Fruit fly (Drosophila melanogaster) whole organism, embryonic: ENCODE measurements around the gene Glut4EF.

Source experiments
- Abd-B ChIP-seq: fragments of 200-800 bp; sonication (Bioruptor generic); optimal IDR thresholded peaks from 2 replicates; lab custom pipeline; 2018; ENCODE audit warnings: missing biosample characterization, mild to moderate bottlenecking, missing genetic modification characterization, moderate library complexity
- Ada2b ChIP-seq: fragments of 200-800 bp; sonication (Bioruptor generic); IDR thresholded peaks from 2 replicates; pipeline ENCODE4 v1.3.6; 2022; ENCODE audit warnings: missing biosample characterization, missing genetic modification characterization
- Atf3 ChIP-seq: fragments of 200-800 bp; sonication (Bioruptor generic); optimal IDR thresholded peaks from 3 replicates; lab custom pipeline; 2016; ENCODE audit warnings: missing biosample characterization, missing genetic modification characterization
- CG10267 ChIP-seq: fragments of 200-800 bp; sonication (Bioruptor generic); optimal IDR thresholded peaks from 2 replicates; lab custom pipeline; 2018; ENCODE audit warnings: missing biosample characterization, mild to moderate bottlenecking, missing genetic modification characterization, moderate library complexity
- CG10462 ChIP-seq: fragments of 200-800 bp; sonication (Bioruptor generic); optimal IDR thresholded peaks from 2 replicates; lab custom pipeline; 2016; ENCODE audit warnings: missing biosample characterization, missing genetic modification characterization
- CG10543 ChIP-seq: fragments of 200-800 bp; sonication (Bioruptor generic); optimal IDR thresholded peaks from 3 replicates; lab custom pipeline; 2017; ENCODE audit warnings: missing biosample characterization, mild to moderate bottlenecking, missing genetic modification characterization, moderate library complexity
- CG11504 ChIP-seq: fragments of 200-800 bp; sonication (Bioruptor generic); optimal IDR thresholded peaks from 3 replicates; lab custom pipeline; 2019; ENCODE audit warnings: missing biosample characterization, mild to moderate bottlenecking, missing genetic modification characterization, moderate library complexity
- CG12155 ChIP-seq: fragments of 200-800 bp; sonication (Bioruptor generic); optimal IDR thresholded peaks from 3 replicates; lab custom pipeline; 2016; ENCODE audit warnings: missing biosample characterization, missing genetic modification characterization
- CG12391 ChIP-seq: fragments of 200-800 bp; sonication (Bioruptor generic); optimal IDR thresholded peaks from 3 replicates; lab custom pipeline; 2018; ENCODE audit warnings: missing biosample characterization, mild to moderate bottlenecking, missing genetic modification characterization, moderate library complexity
- CG13894 ChIP-seq: fragments of 200-800 bp; sonication (Bioruptor generic); optimal IDR thresholded peaks from 3 replicates; lab custom pipeline; 2018; ENCODE audit warnings: missing biosample characterization, mild to moderate bottlenecking, missing genetic modification characterization, moderate library complexity
- CG17328 ChIP-seq: fragments of 200-800 bp; sonication (Bioruptor generic); IDR thresholded peaks from 2 replicates; pipeline ENCODE4 v1.3.6; 2022; ENCODE audit warnings: missing biosample characterization, missing genetic modification characterization
- CG17568 ChIP-seq: fragments of 200-800 bp; sonication (Bioruptor generic); optimal IDR thresholded peaks from 2 replicates; lab custom pipeline; 2018; ENCODE audit warnings: missing biosample characterization, mild to moderate bottlenecking, missing genetic modification characterization, moderate library complexity
- CG17829 ChIP-seq: fragments of 200-800 bp; optimal IDR thresholded peaks from 2 replicates; lab custom pipeline; 2019; ENCODE audit warnings: missing biosample characterization, mild to moderate bottlenecking, missing genetic modification characterization, moderate library complexity
- CG2129 ChIP-seq: fragments of 200-800 bp; sonication (Bioruptor generic); IDR thresholded peaks from 2 replicates; pipeline ENCODE4 v1.3.6; 2022; ENCODE audit warnings: missing biosample characterization, missing genetic modification characterization; ENCODE audit not compliant: partially characterized antibody
- CG4820 ChIP-seq: fragments of 200-800 bp; sonication (Bioruptor generic); optimal IDR thresholded peaks from 3 replicates; lab custom pipeline; 2016; ENCODE audit warnings: missing biosample characterization, missing genetic modification characterization
- CG6689 ChIP-seq: fragments of 200-800 bp; sonication (Bioruptor generic); IDR thresholded peaks from 2 replicates; pipeline ENCODE4 v1.3.6; 2022; ENCODE audit warnings: missing biosample characterization, missing genetic modification characterization
- CG6813 ChIP-seq: fragments of 200-800 bp; sonication (Bioruptor generic); optimal IDR thresholded peaks from 2 replicates; lab custom pipeline; 2017; ENCODE audit warnings: missing biosample characterization, missing genetic modification characterization, mild to moderate bottlenecking, moderate library complexity, missing genetic modification reagents
- CG7786 ChIP-seq: fragments of 200-800 bp; sonication (Bioruptor generic); optimal IDR thresholded peaks from 2 replicates; lab custom pipeline; 2016; ENCODE audit warnings: missing biosample characterization, missing genetic modification characterization
- CG8290 ChIP-seq, 3 experiments: fragments of 200-800 bp; sonication (Bioruptor generic); optimal IDR thresholded peaks; 2 replicates each; lab custom pipeline; 2016 to 2019; ENCODE audit warnings: missing biosample characterization in 3 of 3, missing genetic modification characterization in 3 of 3, mild to moderate bottlenecking in 2 of 3, moderate library complexity in 1 of 3
- CG9437 ChIP-seq: fragments of 200-800 bp; sonication (Bioruptor generic); optimal IDR thresholded peaks from 2 replicates; lab custom pipeline; 2018; ENCODE audit warnings: missing biosample characterization, mild to moderate bottlenecking, missing genetic modification characterization
- CG9609 ChIP-seq: fragments of 200-800 bp; sonication (Bioruptor generic); optimal IDR thresholded peaks from 3 replicates; lab custom pipeline; 2016; ENCODE audit warnings: missing biosample characterization, missing genetic modification characterization
- CHES-1-like ChIP-seq: fragments of 200-800 bp; sonication (Bioruptor generic); optimal IDR thresholded peaks from 2 replicates; lab custom pipeline; 2016; ENCODE audit warnings: missing biosample characterization, missing genetic modification characterization
- CTCF ChIP-seq: fragments of 200-800 bp; sonication (Bioruptor generic); optimal IDR thresholded peaks from 2 replicates; lab custom pipeline; 2017; ENCODE audit warnings: missing biosample characterization, mild to moderate bottlenecking, missing genetic modification characterization, moderate library complexity
- Dad ChIP-seq: fragments of 200-800 bp; sonication (Bioruptor generic); optimal IDR thresholded peaks from 3 replicates; lab custom pipeline; 2016; ENCODE audit warnings: missing biosample characterization, missing genetic modification characterization
- Dll ChIP-seq: fragments of 200-800 bp; sonication (Bioruptor generic); IDR thresholded peaks from 4 replicates; pipeline ENCODE4 v1.3.6; 2022; ENCODE audit warnings: missing biosample characterization, missing genetic modification characterization; ENCODE audit not compliant: partially characterized antibody
- Gsc ChIP-seq: fragments of 200-800 bp; sonication (Bioruptor generic); IDR thresholded peaks from 2 replicates; pipeline ENCODE4 v1.3.6; 2022; ENCODE audit warnings: missing biosample characterization, missing genetic modification characterization
- HLHmδ ChIP-seq: fragments of 200-800 bp; sonication (Bioruptor generic); optimal IDR thresholded peaks from 2 replicates; lab custom pipeline; 2018; ENCODE audit warnings: missing biosample characterization, mild to moderate bottlenecking, missing genetic modification characterization, moderate library complexity
- Lpt ChIP-seq: fragments of >200 bp; optimal IDR thresholded peaks from 2 replicates; lab custom pipeline; 2018; ENCODE audit warnings: missing biosample characterization, missing genetic modification characterization
- Opbp ChIP-seq: fragments of 200-800 bp; sonication (Bioruptor generic); IDR thresholded peaks from 3 replicates; pipeline ENCODE4 v1.3.6; 2022; ENCODE audit warnings: missing biosample characterization, missing genetic modification characterization; ENCODE audit not compliant: partially characterized antibody
- Poxn ChIP-seq: fragments of 200-800 bp; sonication (Bioruptor generic); IDR thresholded peaks from 2 replicates; pipeline ENCODE4 v1.3.6; 2022; ENCODE audit warnings: missing biosample characterization, missing genetic modification characterization
- Stat92E ChIP-seq, 3 experiments: fragments of >200 bp in 2 of 3; fragments of 200-800 bp in 1 of 3; sonication (Bioruptor generic) in 1 of 3; optimal IDR thresholded peaks; 2 replicates each; lab custom pipeline; 2017 to 2019; ENCODE audit warnings: missing biosample characterization in 3 of 3, missing genetic modification characterization in 3 of 3, mild to moderate bottlenecking in 1 of 3, moderate library complexity in 1 of 3
- amos ChIP-seq: fragments of 200-800 bp; sonication (Bioruptor generic); IDR thresholded peaks from 2 replicates; pipeline ENCODE4 v1.3.6; 2022; ENCODE audit warnings: missing biosample characterization, missing genetic modification characterization; ENCODE audit not compliant: partially characterized antibody
- bbx ChIP-seq: fragments of 200-800 bp; sonication (Bioruptor generic); IDR thresholded peaks from 2 replicates; pipeline ENCODE4 v1.3.6; 2022; ENCODE audit warnings: missing biosample characterization, missing genetic modification characterization; ENCODE audit not compliant: partially characterized antibody
- corto ChIP-seq: fragments of 200-800 bp; sonication (Bioruptor generic); optimal IDR thresholded peaks from 2 replicates; lab custom pipeline; 2016; ENCODE audit warnings: missing biosample characterization, mild to moderate bottlenecking, missing genetic modification characterization, moderate library complexity
- dmrt99B ChIP-seq: fragments of 200-800 bp; sonication (Bioruptor generic); optimal IDR thresholded peaks from 2 replicates; lab custom pipeline; 2018; ENCODE audit warnings: missing biosample characterization, mild to moderate bottlenecking, missing genetic modification characterization, moderate library complexity
- fd102C ChIP-seq: fragments of 200-800 bp; sonication (Bioruptor generic); optimal IDR thresholded peaks from 2 replicates; lab custom pipeline; 2018; ENCODE audit warnings: missing biosample characterization, mild to moderate bottlenecking, missing genetic modification characterization, moderate library complexity
- fd96Cb ChIP-seq: fragments of 200-800 bp; sonication (Bioruptor generic); optimal IDR thresholded peaks from 2 replicates; lab custom pipeline; 2018; ENCODE audit warnings: missing biosample characterization, mild to moderate bottlenecking, missing genetic modification characterization, moderate library complexity
- hkb ChIP-seq, 2 experiments: fragments of 200-800 bp in 1 of 2; fragments of >200 bp in 1 of 2; sonication (Bioruptor generic) in 1 of 2; IDR thresholded peaks in 1 of 2; optimal IDR thresholded peaks in 1 of 2; 2 replicates each; pipeline versions ENCODE4 v1.3.6 to Lab custom; 2017 to 2022; ENCODE audit warnings: missing biosample characterization in 1 of 2, missing genetic modification characterization in 1 of 2
- insv ChIP-seq, 2 experiments: fragments of 200-800 bp; sonication (Bioruptor generic); optimal IDR thresholded peaks; 3 replicates each; lab custom pipeline; 2016 to 2018; ENCODE audit warnings: missing biosample characterization in 2 of 2, missing genetic modification characterization in 2 of 2
- lilli ChIP-seq: fragments of 200-800 bp; sonication (Bioruptor generic); optimal IDR thresholded peaks from 3 replicates; lab custom pipeline; 2016; ENCODE audit warnings: missing biosample characterization, missing genetic modification characterization
- nerfin-1 ChIP-seq: fragments of 200-800 bp; sonication (Bioruptor generic); optimal IDR thresholded peaks from 3 replicates; lab custom pipeline; 2019; ENCODE audit warnings: missing biosample characterization, mild to moderate bottlenecking, missing genetic modification characterization, moderate library complexity
- p53 ChIP-seq: fragments of 200-800 bp; sonication (Bioruptor generic); optimal IDR thresholded peaks from 2 replicates; lab custom pipeline; 2016; ENCODE audit warnings: missing biosample characterization, missing genetic modification characterization
- pnt ChIP-seq: fragments of 200-800 bp; sonication (Bioruptor generic); optimal IDR thresholded peaks from 3 replicates; lab custom pipeline; 2016; ENCODE audit warnings: missing biosample characterization, missing genetic modification characterization
- pros ChIP-seq: fragments of 200-800 bp; sonication (Bioruptor generic); optimal IDR thresholded peaks from 3 replicates; lab custom pipeline; 2019; ENCODE audit warnings: missing biosample characterization, mild to moderate bottlenecking, missing genetic modification characterization, moderate library complexity
- ro ChIP-seq: fragments of 200-800 bp; sonication (Bioruptor generic); IDR thresholded peaks from 2 replicates; pipeline ENCODE4 v1.3.6; 2022; ENCODE audit warnings: missing biosample characterization, missing genetic modification characterization
- sim ChIP-seq: fragments of 200-800 bp; sonication (Bioruptor generic); IDR thresholded peaks from 2 replicates; pipeline ENCODE4 v1.3.6; 2022; ENCODE audit warnings: missing biosample characterization, missing genetic modification characterization
- stwl ChIP-seq: fragments of 200-800 bp; sonication (Bioruptor generic); optimal IDR thresholded peaks from 3 replicates; lab custom pipeline; 2018; ENCODE audit warnings: missing biosample characterization, mild to moderate bottlenecking, missing genetic modification characterization, moderate library complexity
- tx ChIP-seq: fragments of 200-800 bp; sonication (Bioruptor generic); optimal IDR thresholded peaks from 2 replicates; lab custom pipeline; 2016; ENCODE audit warnings: missing biosample characterization, missing genetic modification characterization
- unpg ChIP-seq: fragments of 200-800 bp; sonication (Bioruptor generic); optimal IDR thresholded peaks from 3 replicates; lab custom pipeline; 2018; ENCODE audit warnings: missing biosample characterization, mild to moderate bottlenecking, missing genetic modification characterization, moderate library complexity
- wdn ChIP-seq: fragments of 200-800 bp; sonication (Bioruptor generic); IDR thresholded peaks from 2 replicates; pipeline ENCODE4 v1.3.6; 2022; ENCODE audit warnings: missing biosample characterization, missing genetic modification characterization
- zfh2 ChIP-seq: fragments of 200-800 bp; sonication (Bioruptor generic); optimal IDR thresholded peaks from 2 replicates; lab custom pipeline; 2016; ENCODE audit warnings: missing biosample characterization, missing genetic modification characterization

The Glut4EF gene

dm6 chr3R:9868538-9869398 lies 5.7 kb upstream of the Glut4EF start (continued):
- TF ChIP-seq CG6813 (no peak), CHES-1-like (GFP tag; lab: Kevin White, UChicago) (no peak), Poxn (no peak), Atf3 (GFP tag; lab: Kevin White, UChicago) (no peak), bbx (GFP tag; lab: Robert Waterston, UW) (no peak), CG6689 (no peak), pnt (no peak), CG17568 (no peak), CG17328 (GFP tag; lab: Robert Waterston, UW) (0 out of 2 replicates have a peak, but pooled peaks have one; percentile 9), CG4820 (GFP tag; lab: Kevin White, UChicago) (peak; percentile 70), CG9437 (no peak), CG11504 (no peak), Ada2b (GFP tag; lab: Robert Waterston, UW) (no peak), lilli (no peak), HLHmδ (GFP tag; lab: Kevin White, UChicago) (no peak), Opbp (0 out of 3 replicates have a peak, but pooled peaks have one; percentile 2), stwl (peak; percentile 83), CG9609 (no peak), CG8290 (GFP tag; optimal IDR thresholded peaks at IDR 0.05; lab: Kevin White, UChicago) (no peak), CG8290 (tag; optimal IDR thresholded peaks at IDR 0.05; lab: Kevin White, UChicago) (peak in 1 of 2 experiments; percentile 48), CG10462 (no peak), Dll (0 out of 4 replicates have a peak, but pooled peaks have one; percentile 1), hkb (optimal IDR thresholded peaks at IDR 0.05; lab: Kevin White, UChicago) (peak; percentile 27), hkb (GFP tag; IDR thresholded peaks at IDR 0.05; lab: Robert Waterston, UW) (no peak), p53 (GFP tag; lab: Kevin White, UChicago) (no peak), Abd-B (peak; percentile 12), fd102C (GFP tag; lab: Kevin White, UChicago) (no peak), zfh2 (GFP tag; lab: Kevin White, UChicago) (no peak), unpg (GFP tag; lab: Kevin White, UChicago) (no peak), amos (GFP tag; lab: Robert Waterston, UW) (0 out of 2 replicates have a peak, but pooled peaks have one; percentile 48), CG17829 (peak; percentile 14), wdn (GFP tag; lab: Robert Waterston, UW) (no peak), Gsc (no peak), insv (GFP tag; optimal IDR thresholded peaks at IDR 0.05; lab: Kevin White, UChicago) (peak in 1 of 2 experiments; percentile 35), Lpt (no peak), CTCF (peak; percentile 83), fd96Cb (tag; lab: Kevin White, UChicago) (no peak), CG2129 (GFP tag; lab: Robert Waterston, UW) (no peak), nerfin-1 (tag; lab: Kevin White, UChicago) (peak; percentile 11), CG13894 (tag; lab: Kevin White, UChicago) (peak; percentile 0), pros (GFP tag; lab: Kevin White, UChicago) (peak; percentile 71)

dm6 chr3R:9869954-9870353 lies 4.5 kb upstream of the Glut4EF start:
- TF ChIP-seq corto (GFP tag; lab: Kevin White, UChicago) (no peak), CG12155 (GFP tag; lab: Kevin White, UChicago) (no peak), Dad (GFP tag; lab: Kevin White, UChicago) (peak; percentile 43), CG7786 (GFP tag; lab: Kevin White, UChicago) (no peak), CG10267 (tag; lab: Kevin White, UChicago) (peak; percentile 21), Stat92E (GFP tag; optimal IDR thresholded peaks at IDR 0.05; lab: Kevin White, UChicago) (peak in 1 of 3 experiments; percentile 95), sim (GFP tag; lab: Robert Waterston, UW) (peak; percentile 73), dmrt99B (peak; percentile 30), ro (no peak), CG10543 (GFP tag; lab: Kevin White, UChicago) (peak; percentile 32), tx (GFP tag; lab: Kevin White, UChicago) (no peak), CG12391 (tag; lab: Kevin White, UChicago) (no peak)
